Worm (Caenorhabditis elegans) whole organism, midembryonic: Measurements from ENCODE around the gene ZC239.15.

ENCODE experiments used
- med-1 ChIP-seq: sonication (generic microtip); optimal IDR thresholded peaks from 2 replicates; lab custom pipeline; 2017; ENCODE audit warnings: missing genetic modification characterization, mild to moderate bottlenecking, missing compliant biosample characterization, antibody characterized with exemption, missing genetic modification reagents; ENCODE audit not compliant: insufficient read depth
- ref-1 ChIP-seq: fragments of 200-800 bp; sonication (Bioruptor generic); conservative IDR thresholded peaks from 2 replicates; pipeline ENCODE4 v1.3.6; 2022; ENCODE audit warnings: missing genetic modification reagents, missing genetic modification characterization, missing compliant biosample characterization
- tab-1 ChIP-seq: fragments of 200-800 bp; sonication (Bioruptor generic); IDR thresholded peaks from 2 replicates; pipeline ENCODE4 v1.3.6; 2022; ENCODE audit warnings: missing genetic modification characterization, missing compliant biosample characterization

DNA sequence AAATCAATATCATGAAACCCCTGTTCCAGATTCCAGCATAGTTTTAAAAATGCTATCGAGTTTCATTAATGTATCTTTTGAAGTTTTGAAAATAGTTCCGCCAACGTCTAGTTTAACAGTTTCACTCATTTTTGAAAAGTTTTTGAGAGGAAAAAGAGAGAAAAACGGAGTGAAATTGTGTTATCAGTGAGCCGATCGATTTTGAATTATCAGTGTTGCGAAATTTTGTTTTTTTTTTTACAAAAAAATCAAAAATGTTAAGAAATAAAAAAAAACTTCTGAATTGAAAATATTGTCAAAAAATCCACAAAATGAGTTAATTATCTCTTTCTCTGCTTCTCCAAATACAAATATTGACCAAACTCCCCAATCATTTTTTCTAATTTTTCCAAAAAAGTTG, 1.8 kb downstream of the ZC239.15 start, which contains the start of gene ZC239.13:
- TF ChIP-seq med-1 (GFP tag; lab: Kevin White, UChicago): no peak
- TF ChIP-seq tab-1 (GFP tag; lab: Robert Waterston, UW): no peak
- no peak for TF ChIP-seq ref-1 (GFP tag; lab: Robert Waterston, UW)
